Worm (Caenorhabditis elegans) whole organism, L4/young adult: ENCODE results near the gene ZK563.2.

Experiments used
- W03F9.2 ChIP-seq: fragments of 150-350 bp; optimal IDR thresholded peaks from 2 replicates; lab custom pipeline; 2014; ENCODE audit warnings: missing biosample characterization, missing genetic modification characterization
- him-1 ChIP-seq: sonication (generic microtip); optimal IDR thresholded peaks from 2 replicates; lab custom pipeline; 2016; ENCODE audit warnings: missing genotype, missing genetic modification reagents, missing genetic modification characterization, missing compliant biosample characterization

ce11 chrX:3332824-3333223 is 35.9 kb upstream of the ZK563.2 start, which contains the start of gene F11D5.1:
- TF ChIP-seq W03F9.2 (tag; lab: Kevin White, UChicago) = no peak
- TF ChIP-seq him-1 (tag; lab: Kevin White, UChicago) = no peak
